Fruit fly (Drosophila melanogaster) whole organism, embryonic: ENCODE results near the gene CG6785.

Source experiments
- Adf1 ChIP-seq: fragments of 200-800 bp; sonication (Bioruptor generic); IDR thresholded peaks from 2 replicates; pipeline ENCODE4 v1.3.6; 2022; ENCODE audit warnings: missing biosample characterization, missing genetic modification characterization
- Awh ChIP-seq: fragments of 200-800 bp; sonication (Bioruptor generic); IDR thresholded peaks from 2 replicates; pipeline ENCODE4, ENCODE4 v1.3.6; 2022; ENCODE audit warnings: missing biosample characterization, missing genetic modification characterization
- Bdp1 ChIP-seq: fragments of 200-800 bp; sonication (Bioruptor generic); optimal IDR thresholded peaks from 3 replicates; lab custom pipeline; 2016; ENCODE audit warnings: missing biosample characterization, missing genetic modification characterization
- CG10321 ChIP-seq: fragments of 200-800 bp; sonication (Bioruptor generic); IDR thresholded peaks from 2 replicates; pipeline ENCODE4 v1.3.6; 2022; ENCODE audit warnings: missing biosample characterization, missing genetic modification characterization
- CG11504 ChIP-seq: fragments of 200-800 bp; sonication (Bioruptor generic); optimal IDR thresholded peaks from 3 replicates; lab custom pipeline; 2019; ENCODE audit warnings: missing biosample characterization, mild to moderate bottlenecking, missing genetic modification characterization, moderate library complexity
- CG14050 ChIP-seq: fragments of 200-800 bp; sonication (Bioruptor generic); IDR thresholded peaks from 3 replicates; pipeline ENCODE4 v1.3.6; 2022; ENCODE audit warnings: missing biosample characterization, missing genetic modification characterization
- CG15514 ChIP-seq: fragments of 200-800 bp; sonication (Bioruptor generic); optimal IDR thresholded peaks from 3 replicates; lab custom pipeline; 2017; ENCODE audit warnings: missing biosample characterization, missing genetic modification characterization, mild to moderate bottlenecking, moderate library complexity, missing genetic modification reagents
- CG15696 ChIP-seq: fragments of 200-800 bp; sonication (Bioruptor generic); optimal IDR thresholded peaks from 2 replicates; lab custom pipeline; 2019; ENCODE audit warnings: missing biosample characterization, mild to moderate bottlenecking, missing genetic modification characterization, moderate library complexity
- CG17359 ChIP-seq: fragments of 200-800 bp; sonication (Bioruptor generic); optimal IDR thresholded peaks from 3 replicates; lab custom pipeline; 2018; ENCODE audit warnings: missing biosample characterization, mild to moderate bottlenecking, missing genetic modification characterization, moderate library complexity
- CG17612 ChIP-seq: fragments of 200-800 bp; sonication (Bioruptor generic); IDR thresholded peaks from 2 replicates; pipeline ENCODE4 v1.3.6; 2022; ENCODE audit warnings: missing biosample characterization, missing genetic modification characterization
- CG18476 ChIP-seq: fragments of 200-800 bp; sonication (Bioruptor generic); optimal IDR thresholded peaks from 2 replicates; lab custom pipeline; 2016; ENCODE audit warnings: missing biosample characterization, mild to moderate bottlenecking, missing genetic modification characterization
- CG18599 ChIP-seq: fragments of 200-800 bp; sonication (Bioruptor generic); optimal IDR thresholded peaks from 3 replicates; lab custom pipeline; 2017; ENCODE audit warnings: missing biosample characterization, missing genetic modification characterization, mild to moderate bottlenecking, moderate library complexity, missing genetic modification reagents
- CG18619 ChIP-seq: fragments of 200-800 bp; sonication (Bioruptor generic); optimal IDR thresholded peaks from 3 replicates; lab custom pipeline; 2017; ENCODE audit warnings: missing biosample characterization, mild to moderate bottlenecking, missing genetic modification characterization
- CG31224 ChIP-seq: fragments of 200-800 bp; sonication (Bioruptor generic); IDR thresholded peaks from 2 replicates; pipeline ENCODE4 v1.3.6; 2022; ENCODE audit warnings: missing biosample characterization, missing genetic modification characterization
- CG4360 ChIP-seq: fragments of 200-800 bp; sonication (Bioruptor generic); IDR thresholded peaks from 2 replicates; pipeline ENCODE4 v1.3.6; 2022; ENCODE audit warnings: missing biosample characterization, missing genetic modification characterization
- CG6254 ChIP-seq: fragments of 200-800 bp; sonication (Bioruptor generic); optimal IDR thresholded peaks from 3 replicates; lab custom pipeline; 2017; ENCODE audit warnings: mild to moderate bottlenecking, missing biosample characterization, missing genetic modification reagents, missing genetic modification characterization
- CG7745 ChIP-seq: fragments of 200-800 bp; sonication (Bioruptor generic); optimal IDR thresholded peaks from 2 replicates; lab custom pipeline; 2018; ENCODE audit warnings: missing biosample characterization, mild to moderate bottlenecking, missing genetic modification characterization, moderate library complexity
- CG7786 ChIP-seq: fragments of 200-800 bp; sonication (Bioruptor generic); optimal IDR thresholded peaks from 2 replicates; lab custom pipeline; 2016; ENCODE audit warnings: missing biosample characterization, missing genetic modification characterization
- CG7928 ChIP-seq: fragments of 200-800 bp; sonication (Bioruptor generic); optimal IDR thresholded peaks from 2 replicates; lab custom pipeline; 2017; ENCODE audit warnings: missing biosample characterization, mild to moderate bottlenecking, missing genetic modification characterization
- CG8765 ChIP-seq: fragments of 200-800 bp; sonication (Bioruptor generic); IDR thresholded peaks from 2 replicates; pipeline ENCODE4 v1.3.6; 2022; ENCODE audit warnings: missing biosample characterization, missing genetic modification characterization
- CG8924 ChIP-seq: fragments of 200-800 bp; optimal IDR thresholded peaks from 3 replicates; lab custom pipeline; 2019; ENCODE audit warnings: missing biosample characterization, mild to moderate bottlenecking, missing genetic modification characterization, moderate library complexity
- CG9609 ChIP-seq: fragments of 200-800 bp; sonication (Bioruptor generic); optimal IDR thresholded peaks from 3 replicates; lab custom pipeline; 2016; ENCODE audit warnings: missing biosample characterization, missing genetic modification characterization
- Dip2 ChIP-seq: fragments of 200-800 bp; sonication (Bioruptor generic); IDR thresholded peaks from 2 replicates; pipeline ENCODE4 v1.3.6; 2022; ENCODE audit warnings: missing biosample characterization, missing genetic modification characterization
- Fer1 ChIP-seq: fragments of 200-800 bp; sonication (Bioruptor generic); optimal IDR thresholded peaks from 2 replicates; lab custom pipeline; 2017; ENCODE audit warnings: missing biosample characterization, mild to moderate bottlenecking, missing genetic modification characterization
- GATAe ChIP-seq: fragments of 200-800 bp; sonication (Bioruptor generic); conservative IDR thresholded peaks from 2 replicates; pipeline ENCODE4 v1.3.6; 2022; ENCODE audit warnings: missing biosample characterization, missing genetic modification characterization
- HmgZ ChIP-seq: fragments of 200-800 bp; sonication (Bioruptor generic); optimal IDR thresholded peaks from 2 replicates; lab custom pipeline; 2018; ENCODE audit warnings: missing biosample characterization, mild to moderate bottlenecking, missing genetic modification characterization
- Mrtf ChIP-seq: fragments of 200-800 bp; sonication (Bioruptor generic); IDR thresholded peaks from 3 replicates; pipeline ENCODE4 v1.3.6; 2022; ENCODE audit warnings: missing biosample characterization, missing genetic modification characterization
- Rfx ChIP-seq: fragments of 200-800 bp; sonication (Bioruptor generic); IDR thresholded peaks from 2 replicates; pipeline ENCODE4 v1.3.6; 2022; ENCODE audit warnings: missing biosample characterization, missing genetic modification characterization
- Sin3A ChIP-seq: fragments of >200 bp; optimal IDR thresholded peaks from 2 replicates; lab custom pipeline; 2018
- ab ChIP-seq: fragments of 200-800 bp; sonication (Bioruptor generic); optimal IDR thresholded peaks from 2 replicates; lab custom pipeline; 2016; ENCODE audit warnings: missing biosample characterization, missing genetic modification characterization
- abd-A ChIP-seq: fragments of 200-800 bp; sonication (Bioruptor generic); optimal IDR thresholded peaks from 3 replicates; lab custom pipeline; 2019; ENCODE audit warnings: missing biosample characterization, mild to moderate bottlenecking, missing genetic modification characterization, moderate library complexity
- caup ChIP-seq: fragments of 200-800 bp; sonication (Bioruptor generic); optimal IDR thresholded peaks from 3 replicates; lab custom pipeline; 2017; ENCODE audit warnings: missing biosample characterization, mild to moderate bottlenecking, missing genetic modification characterization, moderate library complexity; ENCODE audit not compliant: severe bottlenecking
- chm ChIP-seq: fragments of 200-800 bp; sonication (Bioruptor generic); IDR thresholded peaks from 2 replicates; pipeline ENCODE4 v1.3.6; 2022; ENCODE audit warnings: missing biosample characterization, missing genetic modification characterization
- ems ChIP-seq: fragments of 200-800 bp; sonication (Bioruptor generic); optimal IDR thresholded peaks from 3 replicates; lab custom pipeline; 2016; ENCODE audit warnings: missing biosample characterization, missing genetic modification characterization
- exex ChIP-seq: fragments of 200-800 bp; sonication (Bioruptor generic); optimal IDR thresholded peaks from 4 replicates; lab custom pipeline; 2018; ENCODE audit warnings: missing biosample characterization, mild to moderate bottlenecking, missing genetic modification characterization, moderate library complexity
- hth ChIP-seq: fragments of >200 bp; optimal IDR thresholded peaks from 2 replicates; lab custom pipeline; 2017; ENCODE audit warnings: inconsistent platforms
- inv ChIP-seq: fragments of 200-800 bp; sonication (Bioruptor generic); IDR thresholded peaks from 2 replicates; pipeline ENCODE4 v1.3.6; 2022; ENCODE audit warnings: missing biosample characterization, missing genetic modification characterization; ENCODE audit not compliant: partially characterized antibody
- ken ChIP-seq: fragments of 200-800 bp; sonication (Bioruptor generic); IDR thresholded peaks from 3 replicates; pipeline ENCODE4 v1.3.6; 2022; ENCODE audit warnings: missing biosample characterization, missing genetic modification characterization
- lmd ChIP-seq: fragments of 200-800 bp; sonication (Bioruptor generic); IDR thresholded peaks from 2 replicates; pipeline ENCODE4 v1.3.6; 2022; ENCODE audit warnings: missing biosample characterization, missing genetic modification characterization
- mirr ChIP-seq: fragments of 200-800 bp; sonication (Bioruptor generic); optimal IDR thresholded peaks from 3 replicates; lab custom pipeline; 2018; ENCODE audit warnings: missing biosample characterization, mild to moderate bottlenecking, missing genetic modification characterization
- onecut ChIP-seq: fragments of 200-800 bp; sonication (Bioruptor generic); IDR thresholded peaks from 2 replicates; pipeline ENCODE4 v1.3.6; 2022; ENCODE audit warnings: missing biosample characterization, missing genetic modification characterization
- run ChIP-seq: fragments of 200-800 bp; sonication (Bioruptor generic); optimal IDR thresholded peaks from 3 replicates; lab custom pipeline; 2018; ENCODE audit warnings: missing biosample characterization, mild to moderate bottlenecking, missing genetic modification characterization
- sim ChIP-seq: fragments of 200-800 bp; sonication (Bioruptor generic); IDR thresholded peaks from 2 replicates; pipeline ENCODE4 v1.3.6; 2022; ENCODE audit warnings: missing biosample characterization, missing genetic modification characterization
- sr ChIP-seq: fragments of 200-800 bp; sonication (Bioruptor generic); IDR thresholded peaks from 3 replicates; pipeline ENCODE4 v1.3.6; 2022; ENCODE audit warnings: missing biosample characterization, missing genetic modification characterization
- stc ChIP-seq: fragments of 200-800 bp; sonication (Bioruptor generic); IDR thresholded peaks from 2 replicates; pipeline ENCODE4 v1.3.6; 2022; ENCODE audit warnings: missing biosample characterization, missing genetic modification characterization
- trem ChIP-seq: fragments of 200-800 bp; optimal IDR thresholded peaks from 3 replicates; lab custom pipeline; 2019; ENCODE audit warnings: missing biosample characterization, mild to moderate bottlenecking, missing genetic modification characterization, moderate library complexity
- tx ChIP-seq: fragments of 200-800 bp; sonication (Bioruptor generic); optimal IDR thresholded peaks from 2 replicates; lab custom pipeline; 2016; ENCODE audit warnings: missing biosample characterization, missing genetic modification characterization
- vnd ChIP-seq: fragments of 200-800 bp; sonication (Bioruptor generic); IDR thresholded peaks from 3 replicates; pipeline ENCODE4 v1.3.6; 2022; ENCODE audit warnings: missing biosample characterization, missing genetic modification characterization; ENCODE audit not compliant: partially characterized antibody
- vvl ChIP-seq: fragments of 200-800 bp; sonication (Bioruptor generic); IDR thresholded peaks from 2 replicates; pipeline ENCODE4 v1.3.6; 2022; ENCODE audit warnings: missing biosample characterization, missing genetic modification characterization

CG6785 gene

dm6 chr2L:12045941-12046855 is 1.2 kb upstream of the CG6785 start, which contains the start of gene CG6770 (continued):
- TF ChIP-seq CG6254 (GFP tag; lab: Kevin White, UChicago) (no peak), CG15514 (peak; percentile 87), CG17359 (peak; percentile 79), caup (peak; percentile 91), HmgZ (tag; lab: Kevin White, UChicago) (peak; percentile 90), stc (GFP tag; lab: Robert Waterston, UW) (peak; percentile 89), run (tag; lab: Kevin White, UChicago) (peak; percentile 72), Sin3A (no peak), sr (GFP tag; lab: Robert Waterston, UW) (0 out of 3 replicates have a peak, but pooled peaks have one; percentile 21), hth (lab: Kevin White, UChicago) (no peak), mirr (GFP tag; lab: Kevin White, UChicago) (no peak), GATAe (GFP tag; lab: Robert Waterston, UW) (no peak), vvl (peak; percentile 93), ken (GFP tag; lab: Robert Waterston, UW) (peak; percentile 73), Mrtf (GFP tag; lab: Robert Waterston, UW) (peak; percentile 79), lmd (peak; percentile 80), Rfx (peak; percentile 94), Fer1 (peak; percentile 95), chm (GFP tag; lab: Robert Waterston, UW) (peak; percentile 70; the same call in 1 of the 2 replicates), CG4360 (no peak; the same call in none of the 2 replicates), onecut (GFP tag; lab: Robert Waterston, UW) (peak; percentile 70), CG8765 (0 out of 2 replicates have a peak, but pooled peaks have one; percentile 13), Adf1 (GFP tag; lab: Robert Waterston, UW) (peak; percentile 62), CG31224 (peak; percentile 64), CG10321 (GFP tag; lab: Robert Waterston, UW) (peak; percentile 66; the same call in 1 of the 2 replicates), exex (tag; lab: Kevin White, UChicago) (peak; percentile 67), CG14050 (peak; percentile 82), vnd (GFP tag; lab: Robert Waterston, UW) (no peak), CG8924 (tag; lab: Kevin White, UChicago) (peak; percentile 87), abd-A (tag; lab: Kevin White, UChicago) (peak; percentile 55), CG11504 (tag; lab: Kevin White, UChicago) (peak; percentile 86), CG18619 (peak; percentile 86), Dip2 (GFP tag; lab: Robert Waterston, UW) (no peak), CG7786 (GFP tag; lab: Kevin White, UChicago) (peak; percentile 31), CG9609 (GFP tag; lab: Kevin White, UChicago) (peak; percentile 48), CG15696 (tag; lab: Kevin White, UChicago) (peak; percentile 12), Awh (GFP tag; lab: Robert Waterston, UW) (peak; percentile 79), ems (GFP tag; lab: Kevin White, UChicago) (peak; percentile 14), Bdp1 (GFP tag; lab: Kevin White, UChicago) (no peak), CG7928 (GFP tag; lab: Kevin White, UChicago) (peak; percentile 53), CG17612 (no peak), sim (GFP tag; lab: Robert Waterston, UW) (peak; percentile 38; the same call in 1 of the 2 replicates), inv (GFP tag; lab: Robert Waterston, UW) (no peak), tx (GFP tag; lab: Kevin White, UChicago) (no peak), CG18476 (GFP tag; lab: Kevin White, UChicago) (peak; percentile 70), CG7745 (tag; lab: Kevin White, UChicago) (no peak), trem (tag; lab: Kevin White, UChicago) (peak; percentile 27), ab (GFP tag; lab: Kevin White, UChicago) (no peak), CG18599 (GFP tag; lab: Kevin White, UChicago) (peak; percentile 92)
